Fruit fly (Drosophila melanogaster) whole organism, embryonic: ENCODE data around the gene Glys.

Experiments
- Asciz ChIP-seq: fragments of 200-800 bp; sonication (Bioruptor generic); optimal IDR thresholded peaks from 2 replicates; lab custom pipeline; 2017; ENCODE audit warnings: missing biosample characterization, mild to moderate bottlenecking, missing genetic modification characterization, missing genetic modification reagents
- B-H2 ChIP-seq: fragments of 200-800 bp; sonication (Bioruptor generic); optimal IDR thresholded peaks from 2 replicates; lab custom pipeline; 2018; ENCODE audit warnings: missing biosample characterization, mild to moderate bottlenecking, missing genetic modification characterization
- Blimp-1 ChIP-seq: fragments of 200-800 bp; sonication (Bioruptor generic); optimal IDR thresholded peaks from 3 replicates; lab custom pipeline; 2018; ENCODE audit warnings: missing biosample characterization, missing genetic modification characterization, mild to moderate bottlenecking, moderate library complexity, missing genetic modification reagents
- CG12071 ChIP-seq: fragments of 200-800 bp; sonication (Bioruptor generic); optimal IDR thresholded peaks from 3 replicates; lab custom pipeline; 2018; ENCODE audit warnings: missing biosample characterization, mild to moderate bottlenecking, missing genetic modification characterization
- CG12659 ChIP-seq: fragments of 200-800 bp; sonication (Bioruptor generic); optimal IDR thresholded peaks from 3 replicates; lab custom pipeline; 2017; ENCODE audit warnings: mild to moderate bottlenecking, missing biosample characterization, missing genetic modification reagents, missing genetic modification characterization
- CG15514 ChIP-seq: fragments of 200-800 bp; sonication (Bioruptor generic); optimal IDR thresholded peaks from 3 replicates; lab custom pipeline; 2017; ENCODE audit warnings: missing biosample characterization, missing genetic modification characterization, mild to moderate bottlenecking, moderate library complexity, missing genetic modification reagents
- CG17568 ChIP-seq: fragments of 200-800 bp; sonication (Bioruptor generic); optimal IDR thresholded peaks from 2 replicates; lab custom pipeline; 2018; ENCODE audit warnings: missing biosample characterization, mild to moderate bottlenecking, missing genetic modification characterization, moderate library complexity
- CG2202 ChIP-seq: fragments of 200-800 bp; sonication (Bioruptor generic); optimal IDR thresholded peaks from 2 replicates; lab custom pipeline; 2018; ENCODE audit warnings: missing biosample characterization, mild to moderate bottlenecking, missing genetic modification characterization
- CG4707 ChIP-seq: fragments of 200-800 bp; sonication (Bioruptor generic); optimal IDR thresholded peaks from 2 replicates; lab custom pipeline; 2018; ENCODE audit warnings: missing biosample characterization, mild to moderate bottlenecking, missing genetic modification characterization, moderate library complexity
- CG5180 ChIP-seq: fragments of 200-800 bp; sonication (Bioruptor generic); optimal IDR thresholded peaks from 3 replicates; lab custom pipeline; 2017; ENCODE audit warnings: missing biosample characterization, missing genetic modification characterization, mild to moderate bottlenecking, moderate library complexity, missing genetic modification reagents
- CG6175 ChIP-seq: fragments of 200-800 bp; sonication (Bioruptor generic); IDR thresholded peaks from 3 replicates; pipeline ENCODE4 v1.3.6; 2022; ENCODE audit warnings: missing biosample characterization, missing genetic modification characterization
- CG6765 ChIP-seq: fragments of 200-800 bp; sonication (Bioruptor generic); optimal IDR thresholded peaks from 3 replicates; lab custom pipeline; 2017; ENCODE audit warnings: missing biosample characterization, mild to moderate bottlenecking, missing genetic modification characterization
- CrebB ChIP-seq: fragments of 200-800 bp; sonication (Bioruptor generic); optimal IDR thresholded peaks from 3 replicates; lab custom pipeline; 2018; ENCODE audit warnings: missing biosample characterization, mild to moderate bottlenecking, missing genetic modification characterization
- Drgx ChIP-seq: fragments of 200-800 bp; sonication (Bioruptor generic); IDR thresholded peaks from 2 replicates; pipeline ENCODE4 v1.3.6; 2022; ENCODE audit warnings: missing biosample characterization, missing genetic modification characterization
- Eip74EF ChIP-seq, 2 experiments: fragments of 200-800 bp in 1 of 2; fragments of >200 bp in 1 of 2; sonication (Bioruptor generic) in 1 of 2; optimal IDR thresholded peaks; 2 replicates each; lab custom pipeline; 2017 to 2019; ENCODE audit warnings: missing biosample characterization in 2 of 2, missing genetic modification characterization in 2 of 2, mild to moderate bottlenecking in 1 of 2, moderate library complexity in 1 of 2
- Fer1 ChIP-seq: fragments of 200-800 bp; sonication (Bioruptor generic); optimal IDR thresholded peaks from 2 replicates; lab custom pipeline; 2017; ENCODE audit warnings: missing biosample characterization, mild to moderate bottlenecking, missing genetic modification characterization
- HmgZ ChIP-seq: fragments of 200-800 bp; sonication (Bioruptor generic); optimal IDR thresholded peaks from 2 replicates; lab custom pipeline; 2018; ENCODE audit warnings: missing biosample characterization, mild to moderate bottlenecking, missing genetic modification characterization
- Hr3 ChIP-seq: fragments of 200-800 bp; sonication (Bioruptor generic); optimal IDR thresholded peaks from 3 replicates; lab custom pipeline; 2016; ENCODE audit warnings: missing biosample characterization, missing genetic modification characterization
- Med ChIP-seq: fragments of 200-800 bp; sonication (Bioruptor generic); peaks from one replicate; lab custom pipeline; 2016; ENCODE audit warnings: missing biosample characterization, missing genetic modification characterization, mild to moderate bottlenecking, inconsistent platforms, moderate library complexity
- Meics ChIP-seq: fragments of 200-800 bp; sonication (Bioruptor generic); optimal IDR thresholded peaks from 2 replicates; lab custom pipeline; 2017; ENCODE audit warnings: missing biosample characterization, mild to moderate bottlenecking, missing genetic modification characterization
- Oli ChIP-seq: fragments of 200-800 bp; sonication (Bioruptor generic); optimal IDR thresholded peaks from 2 replicates; lab custom pipeline; 2018; ENCODE audit warnings: missing biosample characterization, mild to moderate bottlenecking, missing genetic modification characterization, moderate library complexity
- PHDP ChIP-seq: fragments of 200-800 bp; sonication (Bioruptor generic); optimal IDR thresholded peaks from 3 replicates; lab custom pipeline; 2018; ENCODE audit warnings: missing biosample characterization, mild to moderate bottlenecking, missing genetic modification characterization, moderate library complexity
- Sox102F ChIP-seq: fragments of 200-800 bp; sonication (Bioruptor generic); optimal IDR thresholded peaks from 2 replicates; lab custom pipeline; 2018; ENCODE audit warnings: missing biosample characterization, mild to moderate bottlenecking, missing genetic modification characterization, moderate library complexity
- Vsx1 ChIP-seq: fragments of 200-800 bp; sonication (Bioruptor generic); optimal IDR thresholded peaks from 2 replicates; lab custom pipeline; 2017; ENCODE audit warnings: missing biosample characterization, mild to moderate bottlenecking, missing genetic modification characterization, missing genetic modification reagents
- ara ChIP-seq: fragments of 200-800 bp; sonication (Bioruptor generic); IDR thresholded peaks from 2 replicates; pipeline ENCODE4 v1.3.6; 2022; ENCODE audit warnings: missing biosample characterization, missing genetic modification characterization
- bigmax ChIP-seq: fragments of 200-800 bp; sonication (Bioruptor generic); optimal IDR thresholded peaks from 2 replicates; lab custom pipeline; 2018; ENCODE audit warnings: missing biosample characterization, mild to moderate bottlenecking, missing genetic modification characterization
- cato ChIP-seq: fragments of 200-800 bp; sonication (Bioruptor generic); optimal IDR thresholded peaks from 2 replicates; lab custom pipeline; 2016; ENCODE audit warnings: missing biosample characterization, missing genetic modification characterization, borderline replicate concordance
- crp ChIP-seq, 2 experiments: fragments of 200-800 bp; sonication (Bioruptor generic); optimal IDR thresholded peaks; 2 replicates in 1 of 2; 3 replicates in 1 of 2; lab custom pipeline; 2017; ENCODE audit warnings: missing biosample characterization in 2 of 2, missing genetic modification characterization in 2 of 2, mild to moderate bottlenecking in 1 of 2, moderate library complexity in 1 of 2
- dimm ChIP-seq: fragments of 200-800 bp; sonication (Bioruptor generic); IDR thresholded peaks from 2 replicates; pipeline ENCODE4 v1.3.6; 2022; ENCODE audit warnings: missing biosample characterization, missing genetic modification characterization
- dmrt99B ChIP-seq: fragments of 200-800 bp; sonication (Bioruptor generic); optimal IDR thresholded peaks from 2 replicates; lab custom pipeline; 2018; ENCODE audit warnings: missing biosample characterization, mild to moderate bottlenecking, missing genetic modification characterization, moderate library complexity
- fd64A ChIP-seq: fragments of 200-800 bp; sonication (Bioruptor generic); optimal IDR thresholded peaks from 3 replicates; lab custom pipeline; 2018; ENCODE audit warnings: missing biosample characterization, mild to moderate bottlenecking, missing genetic modification characterization
- gem ChIP-seq: fragments of 200-800 bp; sonication (Bioruptor generic); optimal IDR thresholded peaks from 2 replicates; lab custom pipeline; 2019; ENCODE audit warnings: missing biosample characterization, mild to moderate bottlenecking, missing genetic modification characterization, moderate library complexity
- grn ChIP-seq: fragments of 200-800 bp; sonication (Bioruptor generic); optimal IDR thresholded peaks from 3 replicates; lab custom pipeline; 2017; ENCODE audit warnings: missing biosample characterization, missing genetic modification characterization
- gro ChIP-seq: fragments of 200-800 bp; sonication (Bioruptor generic); optimal IDR thresholded peaks from 2 replicates; lab custom pipeline; 2016; ENCODE audit warnings: missing biosample characterization, missing genetic modification characterization
- jigr1 ChIP-seq: fragments of 200-800 bp; sonication (Bioruptor generic); IDR thresholded peaks from 3 replicates; pipeline ENCODE4 v1.3.6; 2022; ENCODE audit warnings: missing biosample characterization, missing genetic modification characterization
- odd ChIP-seq: fragments of 200-800 bp; sonication (Bioruptor generic); optimal IDR thresholded peaks from 2 replicates; lab custom pipeline; 2017; ENCODE audit warnings: missing biosample characterization, mild to moderate bottlenecking, missing genetic modification characterization
- rib ChIP-seq: fragments of 200-800 bp; sonication (Bioruptor generic); IDR thresholded peaks from 2 replicates; pipeline ENCODE4 v1.3.6; 2022; ENCODE audit warnings: missing biosample characterization, missing genetic modification characterization
- salm ChIP-seq: fragments of 200-800 bp; sonication (Bioruptor generic); optimal IDR thresholded peaks from 2 replicates; lab custom pipeline; 2018; ENCODE audit warnings: missing biosample characterization, mild to moderate bottlenecking, missing genetic modification characterization
- sd ChIP-seq: fragments of 200-800 bp; sonication (Bioruptor generic); optimal IDR thresholded peaks from 3 replicates; lab custom pipeline; 2018; ENCODE audit warnings: missing biosample characterization, mild to moderate bottlenecking, missing genetic modification characterization, moderate library complexity
- sim ChIP-seq: fragments of 200-800 bp; sonication (Bioruptor generic); IDR thresholded peaks from 2 replicates; pipeline ENCODE4 v1.3.6; 2022; ENCODE audit warnings: missing biosample characterization, missing genetic modification characterization
- sisA ChIP-seq: fragments of 200-800 bp; sonication (Bioruptor generic); IDR thresholded peaks from 2 replicates; pipeline ENCODE4 v1.3.6; 2022; ENCODE audit warnings: missing biosample characterization, missing genetic modification characterization
- slp2 ChIP-seq: fragments of 200-800 bp; sonication (Bioruptor generic); optimal IDR thresholded peaks from 2 replicates; lab custom pipeline; 2016; ENCODE audit warnings: missing biosample characterization, missing genetic modification characterization
- sob ChIP-seq: fragments of 200-800 bp; sonication (Bioruptor generic); IDR thresholded peaks from 2 replicates; pipeline ENCODE4 v1.3.6; 2022; ENCODE audit warnings: missing biosample characterization, missing genetic modification characterization
- sqz ChIP-seq: fragments of 200-800 bp; sonication (Bioruptor generic); optimal IDR thresholded peaks from 3 replicates; lab custom pipeline; 2018; ENCODE audit warnings: missing biosample characterization, mild to moderate bottlenecking, missing genetic modification characterization
- stwl ChIP-seq: fragments of 200-800 bp; sonication (Bioruptor generic); optimal IDR thresholded peaks from 3 replicates; lab custom pipeline; 2018; ENCODE audit warnings: missing biosample characterization, mild to moderate bottlenecking, missing genetic modification characterization, moderate library complexity
- sug ChIP-seq: fragments of 200-800 bp; optimal IDR thresholded peaks from 2 replicates; lab custom pipeline; 2019; ENCODE audit warnings: missing biosample characterization, mild to moderate bottlenecking, missing genetic modification characterization, moderate library complexity
- ttk ChIP-seq: fragments of 200-800 bp; sonication (Bioruptor generic); IDR thresholded peaks from 2 replicates; pipeline ENCODE4 v2.1.2; 2022; ENCODE audit warnings: missing biosample characterization, missing genetic modification characterization
- wdn ChIP-seq: fragments of 200-800 bp; sonication (Bioruptor generic); IDR thresholded peaks from 2 replicates; pipeline ENCODE4 v1.3.6; 2022; ENCODE audit warnings: missing biosample characterization, missing genetic modification characterization
- wek ChIP-seq: fragments of 200-800 bp; sonication (Bioruptor generic); optimal IDR thresholded peaks from 3 replicates; lab custom pipeline; 2018; ENCODE audit warnings: missing biosample characterization, mild to moderate bottlenecking, missing genetic modification characterization, moderate library complexity

Glys gene

DNA sequence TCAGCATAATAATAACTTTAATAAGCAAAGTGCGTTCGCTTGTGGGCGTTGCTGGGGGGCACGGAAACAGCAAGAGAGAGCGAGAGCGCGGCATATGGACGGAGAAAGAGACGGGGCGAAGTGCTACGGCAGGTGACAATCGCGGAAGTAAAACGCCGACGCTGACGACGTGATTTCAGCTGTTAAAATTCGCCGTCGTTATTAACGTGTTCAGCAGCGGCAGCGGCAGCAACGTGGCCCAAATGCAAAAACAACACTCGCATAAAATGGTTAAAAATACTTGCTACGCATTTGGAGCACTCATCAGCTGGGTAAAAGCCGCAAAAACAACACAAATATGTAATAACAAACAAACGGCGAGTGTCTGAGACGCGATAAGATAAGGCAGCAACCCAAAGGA lies 54.5 kb downstream of the Glys start (continued):
- TF ChIP-seq stwl (tag; lab: Kevin White, UChicago) (no peak), grn (GFP tag; lab: Kevin White, UChicago) (peak; percentile 11), Asciz (GFP tag; lab: Kevin White, UChicago) (peak; percentile 49), Sox102F (GFP tag; lab: Kevin White, UChicago) (peak; percentile 0), Med (peak; percentile 83), CG17568 (peak; percentile 67), CG15514 (GFP tag; lab: Kevin White, UChicago) (peak; percentile 45), B-H2 (GFP tag; lab: Kevin White, UChicago) (peak; percentile 2), CrebB (tag; lab: Kevin White, UChicago) (peak; percentile 53), gem (tag; lab: Kevin White, UChicago) (peak; percentile 26), Blimp-1 (peak; percentile 8), Hr3 (GFP tag; lab: Kevin White, UChicago) (no peak), CG2202 (tag; lab: Kevin White, UChicago) (peak; percentile 35), Vsx1 (GFP tag; lab: Kevin White, UChicago) (peak; percentile 52), wek (peak; percentile 29), rib (GFP tag; lab: Robert Waterston, UW) (no peak), wdn (0 out of 2 replicates have a peak, but pooled peaks have one; percentile 19), sug (peak; percentile 94), CG4707 (GFP tag; lab: Kevin White, UChicago) (peak; percentile 6), CG12071 (peak; percentile 59), sisA (GFP tag; lab: Robert Waterston, UW) (no peak), salm (tag; lab: Kevin White, UChicago) (peak; percentile 26), dmrt99B (tag; lab: Kevin White, UChicago) (no peak), CG12659 (GFP tag; lab: Kevin White, UChicago) (peak; percentile 7), jigr1 (GFP tag; lab: Robert Waterston, UW) (no peak), ara (GFP tag; lab: Robert Waterston, UW) (peak; percentile 4; the same call in 1 of the 2 replicates), cato (GFP tag; lab: Kevin White, UChicago) (no peak), ttk (GFP tag; lab: Robert Waterston, UW) (no peak), CG6175 (GFP tag; lab: Robert Waterston, UW) (peak; percentile 71; the same call in 2 of the 3 replicates), PHDP (tag; lab: Kevin White, UChicago) (peak; percentile 36), Drgx (no peak), sob (GFP tag; lab: Robert Waterston, UW) (peak; percentile 35; the same call in 1 of the 2 replicates), sim (GFP tag; lab: Robert Waterston, UW) (0 out of 2 replicates have a peak, but pooled peaks have one; percentile 35), CG5180 (GFP tag; lab: Kevin White, UChicago) (no peak), Eip74EF (GFP tag; optimal IDR thresholded peaks at IDR 0.05; lab: Kevin White, UChicago) (peak in 1 of 2 experiments; percentile 85), HmgZ (peak; percentile 28), Meics (GFP tag; lab: Kevin White, UChicago) (peak; percentile 4), dimm (GFP tag; lab: Robert Waterston, UW) (no peak), Oli (tag; lab: Kevin White, UChicago) (no peak), bigmax (peak; percentile 15), fd64A (GFP tag; lab: Kevin White, UChicago) (peak; percentile 37), odd (peak; percentile 35), Fer1 (peak; percentile 45), slp2 (no peak), CG6765 (GFP tag; lab: Kevin White, UChicago) (peak; percentile 12), gro (GFP tag; lab: Kevin White, UChicago) (peak; percentile 38), sqz (GFP tag; lab: Kevin White, UChicago) (peak; percentile 50), sd (tag; lab: Kevin White, UChicago) (peak; percentile 77), crp (GFP tag; optimal IDR thresholded peaks at IDR 0.05; lab: Kevin White, UChicago) (peak in 1 of 2 experiments; percentile 11)
